Fruit fly (Drosophila melanogaster): ENCODE data around the gene pnr.

DNA sequence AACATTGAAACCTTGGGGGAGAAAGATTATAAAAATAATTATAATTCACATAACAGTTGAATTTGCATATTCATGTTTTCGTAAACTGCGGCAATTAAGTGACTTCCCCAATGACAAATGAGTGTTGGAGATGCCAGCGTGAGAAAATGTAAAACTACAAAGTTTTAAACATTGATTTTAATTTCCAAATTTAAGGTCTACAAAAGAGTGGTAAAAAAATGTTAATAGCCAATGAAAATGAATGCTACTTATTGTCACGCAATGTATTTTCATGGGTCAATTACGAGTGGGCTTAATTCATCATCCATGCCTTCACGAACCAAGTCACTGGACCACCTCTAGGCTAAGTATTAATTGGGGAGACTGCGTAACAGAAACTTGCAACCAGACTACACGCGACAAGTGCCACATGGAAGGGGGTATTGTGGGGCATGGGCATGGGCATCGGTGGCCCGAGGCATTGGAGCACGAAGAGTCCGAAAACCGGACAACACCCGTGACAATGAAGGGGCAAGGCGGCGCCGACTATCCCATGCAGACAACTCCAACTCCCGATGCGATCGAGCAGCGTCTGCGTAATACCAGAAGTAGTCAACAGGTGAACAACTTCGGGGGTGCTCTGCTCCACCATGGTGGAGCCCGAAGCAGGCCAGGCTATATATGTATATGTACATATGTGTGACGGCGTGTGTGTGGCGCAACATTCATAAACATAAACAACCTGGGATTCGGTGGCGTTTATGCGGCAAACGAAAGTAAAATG lies 16.4 kb downstream of the pnr start:
- TF ChIP-seq CG12768 (GFP tag; optimal IDR thresholded peaks at IDR 0.05): no peak
- no peak for TF ChIP-seq cnc (optimal IDR thresholded peaks at IDR 0.05)
- no peak for TF ChIP-seq Hr96 (GFP tag; optimal IDR thresholded peaks at IDR 0.05)
- TF ChIP-seq ovo (GFP tag; optimal IDR thresholded peaks at IDR 0.05): no peak
- TF ChIP-seq tj (GFP tag; optimal IDR thresholded peaks at IDR 0.05): no peak
- TF ChIP-seq kay (GFP tag; ENCODE audit: borderline replicate concordance): no peak
- TF ChIP-seq CG7101 (tag; optimal IDR thresholded peaks at IDR 0.05): no peak

Data from whole organism, adult.